Worm (Caenorhabditis elegans) whole organism, mixed stage, embryonic: ENCODE measurements around the gene lite-1.

Experiments
- ceh-43 ChIP-seq: fragments of 200-800 bp; sonication (Bioruptor generic); optimal IDR thresholded peaks from 2 replicates; lab custom pipeline; 2018; ENCODE audit warnings: mild to moderate bottlenecking, missing genetic modification characterization, moderate library complexity, missing compliant biosample characterization
- elt-3 ChIP-seq: fragments of 150-350 bp; optimal IDR thresholded peaks from 2 replicates; lab custom pipeline; 2014; ENCODE audit warnings: missing biosample characterization, missing genetic modification characterization
- nhr-2 ChIP-seq: fragments of 150-350 bp; optimal IDR thresholded peaks from 2 replicates; lab custom pipeline; 2014; ENCODE audit warnings: missing biosample characterization, missing genetic modification characterization
- nhr-28 ChIP-seq: fragments of 150-350 bp; optimal IDR thresholded peaks from 2 replicates; lab custom pipeline; 2014; ENCODE audit warnings: missing biosample characterization, missing genetic modification characterization
- nhr-76 ChIP-seq: sonication (generic microtip); optimal IDR thresholded peaks from 2 replicates; lab custom pipeline; 2017; ENCODE audit warnings: missing biosample characterization, missing genetic modification characterization
- pha-4 ChIP-seq: fragments of 150-350 bp; optimal IDR thresholded peaks from 2 replicates; lab custom pipeline; 2018; ENCODE audit warnings: missing biosample characterization, missing genetic modification reagents, missing genetic modification characterization
- unc-62 ChIP-seq: fragments of 150-350 bp; optimal IDR thresholded peaks from 2 replicates; lab custom pipeline; 2014; ENCODE audit warnings: missing biosample characterization, missing genetic modification reagents, missing genetic modification characterization

DNA sequence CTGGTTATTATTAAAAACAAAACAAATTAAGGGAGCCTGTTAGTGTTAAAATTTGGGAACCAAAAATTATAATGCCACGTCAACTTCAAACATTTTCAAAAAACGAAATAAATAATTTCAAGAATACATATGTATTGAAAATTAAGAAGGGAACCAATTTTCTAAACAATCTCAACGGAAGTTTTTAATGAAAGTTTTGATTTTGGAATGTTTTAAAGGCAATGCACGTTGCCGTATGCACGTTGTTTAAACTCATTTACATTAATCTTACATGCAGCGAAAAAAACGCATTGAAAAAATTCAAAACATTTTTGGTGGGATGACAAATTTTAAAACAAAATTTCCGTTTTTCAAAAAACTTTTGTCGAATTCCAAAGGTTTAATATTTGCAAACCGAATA, 43.2 kb upstream of the lite-1 start:
- TF ChIP-seq ceh-43 (GFP tag; lab: Kevin White, UChicago) (no peak), nhr-76 (no peak), unc-62 (no peak), elt-3 (no peak), nhr-2 (tag; lab: Kevin White, UChicago) (no peak), pha-4 (tag; lab: Kevin White, UChicago) (no peak), nhr-28 (tag; lab: Kevin White, UChicago) (no peak)
